Worm (Caenorhabditis elegans): ENCODE results near the gene Y75B8A.63.

DNA sequence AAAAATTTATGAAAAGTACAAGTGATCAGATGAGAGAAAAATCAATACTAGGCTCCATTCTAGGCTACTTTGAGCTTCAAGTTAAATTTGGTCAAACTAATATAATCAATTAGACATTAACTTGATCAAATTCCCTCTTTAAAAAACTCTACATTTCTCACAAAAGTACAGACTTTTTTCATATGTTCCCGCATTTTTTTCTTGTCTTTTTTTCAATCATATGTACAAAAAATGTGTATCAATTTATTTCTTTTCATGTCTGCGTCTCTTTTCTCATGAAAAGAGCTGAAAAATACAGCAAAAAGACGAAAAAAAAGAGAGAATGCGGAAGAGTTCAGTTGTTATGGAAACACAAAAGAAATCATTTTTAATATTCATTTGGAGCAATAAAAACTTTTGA lies 28.5 kb upstream of the Y75B8A.63 start:
- TF ChIP-seq ceh-30 (tag; optimal IDR thresholded peaks at IDR 0.05) (no peak), pag-3 (tag; optimal IDR thresholded peaks at IDR 0.05; ENCODE audit: borderline replicate concordance) (no peak), pqm-1 (tag; optimal IDR thresholded peaks at IDR 0.05) (no peak), lin-11 (tag; optimal IDR thresholded peaks at IDR 0.05) (no peak)

All from whole organism, late embryonic.